Worm (Caenorhabditis elegans) whole organism, L1 larva: ENCODE data around the gene F19C6.2.

Experiments
- C34B4.2 ChIP-seq: sonication (generic microtip); optimal IDR thresholded peaks from 2 replicates; lab custom pipeline; 2017; ENCODE audit warnings: mild to moderate bottlenecking, missing genetic modification characterization, missing compliant biosample characterization
- aly-2 ChIP-seq: fragments of 150-350 bp; optimal IDR thresholded peaks from 2 replicates; lab custom pipeline; 2014; ENCODE audit warnings: missing biosample characterization, missing genetic modification characterization
- ama-1 ChIP-seq: fragments of 150-350 bp; optimal IDR thresholded peaks from 2 replicates; lab custom pipeline; 2014
- efl-1 ChIP-seq, 4 experiments: fragments of 150-350 bp; optimal IDR thresholded peaks in 3 of 4; peaks in 1 of 4; 1 replicate in 1 of 4; 2 replicates in 3 of 4; lab custom pipeline; 2014; ENCODE audit warnings: missing biosample characterization in 2 of 4, missing genetic modification characterization in 2 of 4, missing genetic modification reagents in 2 of 4
- elt-2 ChIP-seq: sonication (generic microtip); optimal IDR thresholded peaks from 2 replicates; lab custom pipeline; 2016; ENCODE audit warnings: missing genetic modification characterization, mild to moderate bottlenecking, inconsistent platforms, missing compliant biosample characterization, missing genetic modification reagents
- lin-39 ChIP-seq: fragments of 150-350 bp; optimal IDR thresholded peaks from 2 replicates; lab custom pipeline; 2014; ENCODE audit warnings: missing biosample characterization, missing genetic modification reagents, missing genetic modification characterization
- lsy-2 ChIP-seq, 2 experiments: fragments of 150-350 bp; optimal IDR thresholded peaks; 2 replicates each; lab custom pipeline; 2014; ENCODE audit warnings: missing biosample characterization in 2 of 2, missing genetic modification characterization in 2 of 2
- nhr-77 ChIP-seq: fragments of 150-350 bp; optimal IDR thresholded peaks from 2 replicates; lab custom pipeline; 2014; ENCODE audit warnings: missing biosample characterization, missing genetic modification characterization
- snpc-4 ChIP-seq: fragments of 150-350 bp; optimal IDR thresholded peaks from 2 replicates; lab custom pipeline; 2014; ENCODE audit warnings: missing biosample characterization, missing genetic modification characterization
- unc-130 ChIP-seq: fragments of 150-350 bp; optimal IDR thresholded peaks from 2 replicates; lab custom pipeline; 2017; ENCODE audit warnings: missing biosample characterization, missing genetic modification characterization, inconsistent platforms
- zag-1 ChIP-seq: fragments of 150-350 bp; optimal IDR thresholded peaks from 2 replicates; lab custom pipeline; 2014; ENCODE audit warnings: missing biosample characterization, missing genetic modification characterization

ce11 chrX:10017975-10018654 lies 17.4 kb downstream of the F19C6.2 start, which contains the start of gene F19C6.4:
- no peak for TF ChIP-seq zag-1 (tag; lab: Kevin White, UChicago)
- no peak for TF ChIP-seq aly-2 (tag; lab: Kevin White, UChicago)
- no peak for TF ChIP-seq unc-130 (tag; lab: Kevin White, UChicago)
- TF ChIP-seq lin-39 (tag; lab: Kevin White, UChicago): no peak
- TF ChIP-seq snpc-4 (tag; lab: Kevin White, UChicago): no peak
- no peak for TF ChIP-seq efl-1 (optimal IDR thresholded peaks at IDR 0.05; lab: Kevin White, UChicago)
- TF ChIP-seq efl-1 (GFP tag; optimal IDR thresholded peaks at IDR 0.05 in 1 of 2; lab: Kevin White, UChicago): no peak
- no peak for TF ChIP-seq elt-2 (tag; lab: Kevin White, UChicago)
- TF ChIP-seq C34B4.2 (tag; lab: Kevin White, UChicago): no peak
- no peak for TF ChIP-seq lsy-2 (tag; optimal IDR thresholded peaks at IDR 0.05; lab: Kevin White, UChicago)
- no peak for TF ChIP-seq ama-1 (lab: Kevin White, UChicago)
- no peak for TF ChIP-seq nhr-77
